Worm (Caenorhabditis elegans): ENCODE results near the gene ZC404.15.

DNA sequence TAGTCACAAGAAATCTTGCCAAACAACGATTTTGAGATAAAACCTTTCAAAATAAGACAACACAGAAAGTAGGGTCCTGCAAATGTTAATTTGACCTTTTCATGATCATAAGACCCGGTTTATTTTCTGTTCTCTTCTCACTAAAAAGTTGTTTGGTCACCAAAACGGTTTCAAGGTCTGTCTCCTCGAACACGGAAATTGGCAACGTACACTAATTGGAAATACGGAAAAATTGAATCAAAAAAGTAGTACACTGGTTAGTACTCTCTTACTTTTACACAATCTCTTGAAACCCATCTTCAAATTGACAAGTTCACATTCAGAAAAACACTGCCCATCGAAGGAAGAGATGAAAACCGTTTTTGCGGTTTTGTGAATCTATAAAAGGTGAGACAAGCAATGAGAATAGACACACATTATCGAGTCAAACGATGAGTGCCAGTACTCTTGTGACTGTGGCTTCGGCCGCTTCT, 50.5 kb downstream of the ZC404.15 start, which contains the start of gene col-142:
- TF ChIP-seq F44E2.7 (GFP tag; IDR thresholded peaks at IDR 0.05) (no peak), F37D6.2 (tag; optimal IDR thresholded peaks at IDR 0.05) (no peak), pha-4 (GFP tag; IDR thresholded peaks at IDR 0.05) (no peak), pha-4 (tag; optimal IDR thresholded peaks at IDR 0.05) (no peak), fos-1 (tag; optimal IDR thresholded peaks at IDR 0.05) (no peak), Y105C5A.15 (GFP tag; IDR thresholded peaks at IDR 0.05) (no peak), mdl-1 (tag; optimal IDR thresholded peaks at IDR 0.05) (no peak), nhr-41 (GFP tag; IDR thresholded peaks at IDR 0.05) (no peak), jun-1 (tag; optimal IDR thresholded peaks at IDR 0.05) (no peak)

All from whole organism, L4 larva.